Fruit fly (Drosophila melanogaster) whole organism, prepupa: Measurements from ENCODE around the gene CG31908.

ENCODE experiments used
- CG10631 ChIP-seq: fragments of 200-800 bp; sonication (Bioruptor generic); optimal IDR thresholded peaks from 2 replicates; lab custom pipeline; 2016; ENCODE audit warnings: missing biosample characterization, missing genetic modification characterization
- CG11902 ChIP-seq: fragments of 200-800 bp; sonication (Bioruptor generic); optimal IDR thresholded peaks from 3 replicates; lab custom pipeline; 2016; ENCODE audit warnings: missing biosample characterization, missing genetic modification characterization
- CG1621 ChIP-seq: fragments of 200-800 bp; sonication (Bioruptor generic); optimal IDR thresholded peaks from 3 replicates; lab custom pipeline; 2018; ENCODE audit warnings: missing biosample characterization, mild to moderate bottlenecking, missing genetic modification characterization
- CG16779 ChIP-seq: fragments of 200-800 bp; sonication (Bioruptor generic); optimal IDR thresholded peaks from 3 replicates; lab custom pipeline; 2017; ENCODE audit warnings: missing biosample characterization, mild to moderate bottlenecking, missing genetic modification characterization
- CG3032 ChIP-seq: fragments of 200-800 bp; optimal IDR thresholded peaks from 2 replicates; lab custom pipeline; 2019; ENCODE audit warnings: missing biosample characterization, mild to moderate bottlenecking, missing genetic modification characterization, moderate library complexity
- CG31627 ChIP-seq: fragments of 200-800 bp; sonication (Bioruptor generic); optimal IDR thresholded peaks from 3 replicates; lab custom pipeline; 2016; ENCODE audit warnings: missing biosample characterization, missing genetic modification characterization
- CG32006 ChIP-seq: fragments of 200-800 bp; sonication (Bioruptor generic); optimal IDR thresholded peaks from 3 replicates; lab custom pipeline; 2017; ENCODE audit warnings: missing biosample characterization, mild to moderate bottlenecking, missing genetic modification characterization
- CG34406 ChIP-seq: fragments of 200-800 bp; sonication (Bioruptor generic); optimal IDR thresholded peaks from 3 replicates; lab custom pipeline; 2016; ENCODE audit warnings: missing biosample characterization, missing genetic modification characterization
- CG3919 ChIP-seq: fragments of 200-800 bp; sonication (Bioruptor generic); optimal IDR thresholded peaks from 3 replicates; lab custom pipeline; 2016; ENCODE audit warnings: missing biosample characterization, missing genetic modification characterization
- CG4318 ChIP-seq: fragments of 200-800 bp; sonication (Bioruptor generic); optimal IDR thresholded peaks from 3 replicates; lab custom pipeline; 2017; ENCODE audit warnings: missing biosample characterization, mild to moderate bottlenecking, missing genetic modification characterization
- CG6163 ChIP-seq: fragments of 200-800 bp; sonication (Bioruptor generic); IDR thresholded peaks from 3 replicates; pipeline ENCODE4 v1.3.6; 2022; ENCODE audit warnings: missing biosample characterization, missing genetic modification characterization
- CG6276 ChIP-seq: fragments of 200-800 bp; sonication (Bioruptor generic); optimal IDR thresholded peaks from 2 replicates; lab custom pipeline; 2017; ENCODE audit warnings: missing biosample characterization, mild to moderate bottlenecking, missing genetic modification characterization
- CG6792 ChIP-seq: fragments of 200-800 bp; sonication (Bioruptor generic); optimal IDR thresholded peaks from 3 replicates; lab custom pipeline; 2016; ENCODE audit warnings: missing biosample characterization, missing genetic modification characterization
- CG6808 ChIP-seq: fragments of 200-800 bp; sonication (Bioruptor generic); optimal IDR thresholded peaks from 3 replicates; lab custom pipeline; 2017; ENCODE audit warnings: missing biosample characterization, missing genetic modification characterization, mild to moderate bottlenecking, moderate library complexity, missing genetic modification reagents
- CG6854 ChIP-seq: fragments of 200-800 bp; sonication (Bioruptor generic); optimal IDR thresholded peaks from 2 replicates; lab custom pipeline; 2017; ENCODE audit warnings: missing biosample characterization, mild to moderate bottlenecking, missing genetic modification characterization
- CG7368 ChIP-seq: fragments of 200-800 bp; sonication (Bioruptor generic); optimal IDR thresholded peaks from 3 replicates; lab custom pipeline; 2016; ENCODE audit warnings: missing biosample characterization, missing genetic modification characterization
- CG8119 ChIP-seq: fragments of 200-800 bp; sonication (Bioruptor generic); IDR thresholded peaks from 3 replicates; pipeline ENCODE4 v1.3.6; 2022; ENCODE audit warnings: missing biosample characterization, missing genetic modification characterization
- CG8319 ChIP-seq: fragments of 200-800 bp; sonication (Bioruptor generic); optimal IDR thresholded peaks from 3 replicates; lab custom pipeline; 2016; ENCODE audit warnings: missing biosample characterization, missing genetic modification characterization
- CG8632 ChIP-seq: fragments of 200-800 bp; sonication (Bioruptor generic); optimal IDR thresholded peaks from 3 replicates; lab custom pipeline; 2016; ENCODE audit warnings: missing biosample characterization, missing genetic modification characterization
- Eip75B ChIP-seq: fragments of 200-800 bp; sonication (Bioruptor generic); optimal IDR thresholded peaks from 3 replicates; lab custom pipeline; 2016; ENCODE audit warnings: missing biosample characterization, missing genetic modification characterization
- Eip78C ChIP-seq: fragments of 200-800 bp; sonication (Bioruptor generic); peaks from one replicate; lab custom pipeline; 2016; ENCODE audit warnings: missing biosample characterization, missing genetic modification characterization
- Eip93F ChIP-seq: fragments of 200-800 bp; sonication (Bioruptor generic); optimal IDR thresholded peaks from 2 replicates; lab custom pipeline; 2016; ENCODE audit warnings: missing biosample characterization, mild to moderate bottlenecking, missing genetic modification characterization
- Ets96B ChIP-seq: fragments of 200-800 bp; optimal IDR thresholded peaks from 2 replicates; lab custom pipeline; 2019; ENCODE audit warnings: missing biosample characterization, mild to moderate bottlenecking, missing genetic modification characterization, moderate library complexity
- Hr38 ChIP-seq: sonication (Bioruptor generic); optimal IDR thresholded peaks from 2 replicates; lab custom pipeline; 2016; ENCODE audit warnings: missing biosample characterization, missing genetic modification characterization
- Hr39 ChIP-seq: fragments of 200-800 bp; sonication (Bioruptor generic); optimal IDR thresholded peaks from 2 replicates; lab custom pipeline; 2016; ENCODE audit warnings: missing biosample characterization, missing genetic modification characterization
- Hr4 ChIP-seq: fragments of 200-800 bp; sonication (Bioruptor generic); optimal IDR thresholded peaks from 3 replicates; lab custom pipeline; 2016; ENCODE audit warnings: missing biosample characterization, missing genetic modification characterization
- Met ChIP-seq: fragments of 200-800 bp; sonication (Bioruptor generic); optimal IDR thresholded peaks from 3 replicates; lab custom pipeline; 2016; ENCODE audit warnings: missing biosample characterization, missing genetic modification characterization
- OdsH ChIP-seq: fragments of 200-800 bp; sonication (Bioruptor generic); optimal IDR thresholded peaks from 3 replicates; lab custom pipeline; 2016; ENCODE audit warnings: missing biosample characterization, missing genetic modification characterization
- Sox102F ChIP-seq: fragments of 200-800 bp; sonication (Bioruptor generic); optimal IDR thresholded peaks from 2 replicates; lab custom pipeline; 2016; ENCODE audit warnings: missing biosample characterization, mild to moderate bottlenecking, missing genetic modification characterization
- Sox15 ChIP-seq: fragments of 200-800 bp; sonication (Bioruptor generic); optimal IDR thresholded peaks from 3 replicates; lab custom pipeline; 2016; ENCODE audit warnings: missing biosample characterization, missing genetic modification characterization
- achi ChIP-seq: fragments of 200-800 bp; sonication (Bioruptor generic); optimal IDR thresholded peaks from 3 replicates; lab custom pipeline; 2016; ENCODE audit warnings: missing biosample characterization, missing genetic modification characterization
- cyc ChIP-seq: fragments of 200-800 bp; sonication (Bioruptor generic); optimal IDR thresholded peaks from 3 replicates; lab custom pipeline; 2016; ENCODE audit warnings: missing biosample characterization, missing genetic modification characterization
- dsx ChIP-seq: fragments of 200-800 bp; optimal IDR thresholded peaks from 3 replicates; lab custom pipeline; 2019; ENCODE audit warnings: missing biosample characterization, mild to moderate bottlenecking, missing genetic modification characterization, moderate library complexity; ENCODE audit not compliant: poor library complexity, severe bottlenecking
- eg ChIP-seq: fragments of 200-800 bp; sonication (Bioruptor generic); IDR thresholded peaks from 3 replicates; pipeline ENCODE4 v1.3.6; 2022; ENCODE audit warnings: missing biosample characterization, missing genetic modification characterization
- esn ChIP-seq: fragments of 200-800 bp; sonication (Bioruptor generic); optimal IDR thresholded peaks from 2 replicates; lab custom pipeline; 2016; ENCODE audit warnings: missing biosample characterization, mild to moderate bottlenecking, missing genetic modification characterization, moderate library complexity
- fd59A ChIP-seq: fragments of 200-800 bp; sonication (Bioruptor generic); optimal IDR thresholded peaks from 2 replicates; lab custom pipeline; 2017; ENCODE audit warnings: missing biosample characterization, mild to moderate bottlenecking, missing genetic modification characterization, missing genetic modification reagents
- fd85E ChIP-seq: fragments of 200-800 bp; sonication (Bioruptor generic); optimal IDR thresholded peaks from 3 replicates; lab custom pipeline; 2016; ENCODE audit warnings: missing biosample characterization, missing genetic modification characterization
- fkh ChIP-seq: fragments of 200-800 bp; sonication (Bioruptor generic); optimal IDR thresholded peaks from 3 replicates; lab custom pipeline; 2017; ENCODE audit warnings: missing biosample characterization, mild to moderate bottlenecking, missing genetic modification characterization, moderate library complexity
- lz ChIP-seq: fragments of 200-800 bp; sonication (Bioruptor generic); optimal IDR thresholded peaks from 3 replicates; lab custom pipeline; 2016; ENCODE audit warnings: missing biosample characterization, missing genetic modification characterization
- net ChIP-seq: fragments of 200-800 bp; sonication (Bioruptor generic); optimal IDR thresholded peaks from 3 replicates; lab custom pipeline; 2016; ENCODE audit warnings: missing biosample characterization, missing genetic modification characterization
- pdm3 ChIP-seq: fragments of 200-800 bp; sonication (Bioruptor generic); optimal IDR thresholded peaks from 3 replicates; lab custom pipeline; 2016; ENCODE audit warnings: missing biosample characterization, missing genetic modification characterization
- salr ChIP-seq, 2 experiments: fragments of 200-800 bp; sonication (Bioruptor generic); optimal IDR thresholded peaks; 3 replicates each; lab custom pipeline; 2016 to 2018; ENCODE audit warnings: missing biosample characterization in 2 of 2, missing genetic modification characterization in 2 of 2, mild to moderate bottlenecking in 1 of 2
- spab ChIP-seq: fragments of 200-800 bp; sonication (Bioruptor generic); optimal IDR thresholded peaks from 2 replicates; lab custom pipeline; 2017; ENCODE audit warnings: missing biosample characterization, mild to moderate bottlenecking, missing genetic modification characterization, missing genetic modification reagents
- ss ChIP-seq, 2 experiments: fragments of 200-800 bp; sonication (Bioruptor generic); optimal IDR thresholded peaks; 2 replicates in 1 of 2; 3 replicates in 1 of 2; lab custom pipeline; 2017 to 2018; ENCODE audit warnings: mild to moderate bottlenecking in 2 of 2, missing biosample characterization in 2 of 2, missing genetic modification characterization in 2 of 2, moderate library complexity in 1 of 2
- svp ChIP-seq: fragments of 200-800 bp; sonication (Bioruptor generic); peaks from one replicate; lab custom pipeline; 2016; ENCODE audit warnings: missing biosample characterization, missing genetic modification characterization
- topi ChIP-seq: fragments of 200-800 bp; sonication (Bioruptor generic); optimal IDR thresholded peaks from 3 replicates; lab custom pipeline; 2016; ENCODE audit warnings: missing biosample characterization, missing genetic modification characterization
- vri ChIP-seq: fragments of 200-800 bp; sonication (Bioruptor generic); optimal IDR thresholded peaks from 3 replicates; lab custom pipeline; 2016; ENCODE audit warnings: missing biosample characterization, mild to moderate bottlenecking, missing genetic modification characterization

The CG31908 gene

dm6 chr2L:7037773-7038327 lies 10.7 kb upstream of the CG31908 start, which contains the start of gene milt:
milt (plus strand) TSS chr2L:7037823.
- peak; percentile 82 for TF ChIP-seq svp (GFP tag; lab: Kevin White, UChicago)
- no peak for TF ChIP-seq spab
- no peak for TF ChIP-seq Met (GFP tag; lab: Kevin White, UChicago)
- TF ChIP-seq topi (GFP tag; lab: Kevin White, UChicago) = peak; percentile 3
- no peak for TF ChIP-seq CG8632 (GFP tag; lab: Kevin White, UChicago)
- no peak for TF ChIP-seq pdm3
- TF ChIP-seq vri = peak; percentile 61
- TF ChIP-seq ss (GFP tag; optimal IDR thresholded peaks at IDR 0.05; lab: Kevin White, UChicago) = peak; percentile 24 to 39
- TF ChIP-seq Eip78C = peak; percentile 72
- peak; percentile 9 for TF ChIP-seq CG6808
- no peak for TF ChIP-seq CG8319 (GFP tag; lab: Kevin White, UChicago)
- no peak for TF ChIP-seq Hr39 (GFP tag; lab: Kevin White, UChicago)
- TF ChIP-seq net (GFP tag; lab: Kevin White, UChicago) = no peak
- TF ChIP-seq CG31627 = no peak
- peak; percentile 34 for TF ChIP-seq esn (GFP tag; lab: Kevin White, UChicago)
- no peak for TF ChIP-seq CG6163
- no peak for TF ChIP-seq Sox102F (GFP tag; lab: Kevin White, UChicago)
- no peak for TF ChIP-seq CG10631
- no peak for TF ChIP-seq CG8119 (GFP tag; lab: Robert Waterston, UW)
- TF ChIP-seq CG6276 (GFP tag; lab: Kevin White, UChicago) = no peak
- TF ChIP-seq Ets96B (tag; lab: Kevin White, UChicago) = no peak
- no peak for TF ChIP-seq salr (GFP tag; optimal IDR thresholded peaks at IDR 0.05; lab: Kevin White, UChicago)
- TF ChIP-seq Eip75B (GFP tag; lab: Kevin White, UChicago) = no peak
- TF ChIP-seq Eip93F (GFP tag; lab: Kevin White, UChicago) = no peak
- no peak for TF ChIP-seq CG7368
- TF ChIP-seq CG3032 (tag; lab: Kevin White, UChicago) = no peak
- no peak for TF ChIP-seq OdsH
- peak; percentile 38 for TF ChIP-seq dsx
- TF ChIP-seq CG32006 (GFP tag; lab: Kevin White, UChicago) = no peak
- no peak for TF ChIP-seq cyc
- TF ChIP-seq CG4318 (GFP tag; lab: Kevin White, UChicago) = no peak
- TF ChIP-seq achi = no peak
- TF ChIP-seq CG34406 (GFP tag; lab: Kevin White, UChicago) = no peak
- no peak for TF ChIP-seq Sox15
- no peak for TF ChIP-seq fkh

- TF ChIP-seq spab (no peak), fd85E (no peak), CG34406 (GFP tag; lab: Kevin White, UChicago) (peak; percentile 47), CG6792 (GFP tag; lab: Kevin White, UChicago) (peak; percentile 50), cyc (peak; percentile 55), vri (peak; percentile 52), Met (GFP tag; lab: Kevin White, UChicago) (peak; percentile 60), fd59A (GFP tag; lab: Kevin White, UChicago) (peak; percentile 12), CG4318 (GFP tag; lab: Kevin White, UChicago) (no peak), Hr38 (no peak), Ets96B (tag; lab: Kevin White, UChicago) (peak; percentile 42), CG6854 (GFP tag; lab: Kevin White, UChicago) (no peak), salr (GFP tag; optimal IDR thresholded peaks at IDR 0.05; lab: Kevin White, UChicago) (peak in 1 of 2 experiments; percentile 38), CG10631 (peak; percentile 21), svp (GFP tag; lab: Kevin White, UChicago) (no peak), Hr4 (peak; percentile 68), CG1621 (tag; lab: Kevin White, UChicago) (peak; percentile 49), Eip93F (GFP tag; lab: Kevin White, UChicago) (peak; percentile 28), topi (GFP tag; lab: Kevin White, UChicago) (peak; percentile 52), CG3919 (peak; percentile 71), CG16779 (tag; lab: Kevin White, UChicago) (no peak), CG8319 (GFP tag; lab: Kevin White, UChicago) (peak; percentile 15), eg (GFP tag; lab: Robert Waterston, UW) (no peak; the same call in 1 of the 3 replicates), CG8119 (GFP tag; lab: Robert Waterston, UW) (peak; percentile 75), CG11902 (GFP tag; lab: Kevin White, UChicago) (no peak), lz (GFP tag; lab: Kevin White, UChicago) (peak; percentile 53), Sox15 (no peak), esn (GFP tag; lab: Kevin White, UChicago) (peak; percentile 56), ss (GFP tag; optimal IDR thresholded peaks at IDR 0.05; lab: Kevin White, UChicago) (peak; percentile 36 to 67), CG3032 (tag; lab: Kevin White, UChicago) (peak; percentile 37), CG8632 (GFP tag; lab: Kevin White, UChicago) (no peak), CG6163 (no peak; the same call in 2 of the 3 replicates), CG7368 (peak; percentile 48), OdsH (peak; percentile 51)
Measured at dm6 chr2L:7033100-7033675, 6.0 kb upstream of the CG31908 start.
